Worm (Caenorhabditis elegans): ENCODE results near the gene mrt-2.

Gene mrt-2

DNA sequence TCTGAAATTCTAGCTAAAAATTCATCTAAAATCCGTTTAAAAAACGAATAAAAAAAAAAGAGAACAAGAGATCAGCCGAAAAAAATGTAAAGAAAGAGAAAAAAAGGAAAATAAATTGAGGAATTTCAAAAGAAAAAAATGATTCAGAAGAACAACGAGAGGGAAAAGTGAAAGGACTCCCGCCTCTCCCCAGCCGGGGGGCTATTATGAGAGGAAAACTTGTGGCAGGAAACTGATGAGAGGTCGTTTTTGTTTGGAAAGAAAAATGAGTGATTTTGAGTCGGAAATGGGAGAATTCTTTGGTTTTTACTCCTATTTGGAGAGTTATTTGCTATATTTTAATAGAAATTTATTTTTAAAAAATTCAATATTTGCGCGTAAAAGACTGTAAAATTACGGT is 4.4 kb upstream of the mrt-2 start:
- no peak for TF ChIP-seq efl-1 (GFP tag; optimal IDR thresholded peaks at IDR 0.05)
- TF ChIP-seq pha-4 (tag; optimal IDR thresholded peaks at IDR 0.05) = no peak
- no peak for TF ChIP-seq ceh-58 (GFP tag; IDR thresholded peaks at IDR 0.05)
- no peak for TF ChIP-seq let-607 (tag; optimal IDR thresholded peaks at IDR 0.05)
- no peak for TF ChIP-seq cebp-1 (GFP tag; IDR thresholded peaks at IDR 0.05)
- no peak for TF ChIP-seq cebp-1 (tag; optimal IDR thresholded peaks at IDR 0.05)
- TF ChIP-seq lin-54 (GFP tag; optimal IDR thresholded peaks at IDR 0.05) = no peak
- no peak for TF ChIP-seq snpc-1.3 (tag; optimal IDR thresholded peaks at IDR 0.05; ENCODE audit: insufficient read depth)
- no peak for TF ChIP-seq ceh-40 (GFP tag; IDR thresholded peaks at IDR 0.05)
- TF ChIP-seq lin-26 (GFP tag; IDR thresholded peaks at IDR 0.05) = no peak
- TF ChIP-seq mes-4 (tag; optimal IDR thresholded peaks at IDR 0.05) = no peak
- no peak for TF ChIP-seq gei-17 (GFP tag; optimal IDR thresholded peaks at IDR 0.05)
- no peak for TF ChIP-seq B0261.1 (tag; optimal IDR thresholded peaks at IDR 0.05)
- TF ChIP-seq ets-4 (GFP tag; optimal IDR thresholded peaks at IDR 0.05) = no peak
- TF ChIP-seq snpc-1.1 (tag; optimal IDR thresholded peaks at IDR 0.05; ENCODE audit: insufficient read depth) = no peak
- no peak for TF ChIP-seq Y67H2A.10 (GFP tag; conservative IDR thresholded peaks at IDR 0.05)
- no peak for TF ChIP-seq T07F8.4 (tag; optimal IDR thresholded peaks at IDR 0.05)
- no peak for TF ChIP-seq egrh-3 (GFP tag; IDR thresholded peaks at IDR 0.05)

DNA sequence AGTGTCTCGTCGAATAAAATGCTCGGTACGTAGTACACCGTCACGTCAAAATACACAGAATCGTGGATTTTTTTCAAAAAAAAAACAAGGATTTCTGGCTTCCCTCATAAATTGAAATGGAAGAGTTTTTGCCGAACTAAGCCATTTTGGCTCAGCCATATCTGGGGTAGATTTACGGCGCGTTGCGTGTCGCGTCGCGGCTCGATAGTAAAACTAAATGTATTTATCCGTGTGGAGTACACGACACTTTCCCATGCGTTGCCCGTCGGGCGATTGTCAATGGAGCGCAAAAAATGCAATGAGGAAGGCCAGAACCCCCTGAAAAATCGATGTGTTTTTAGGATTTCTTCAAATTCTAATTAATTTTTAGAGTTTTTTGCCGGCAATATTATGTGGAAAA is 3.7 kb downstream of the mrt-2 start:
- TF ChIP-seq K11D2.4 (GFP tag; IDR thresholded peaks at IDR 0.05) (0 out of 2 replicates have a peak, but pooled peaks have one; percentile 21), somi-1 (GFP tag; optimal IDR thresholded peaks at IDR 0.05) (no peak)

- TF ChIP-seq tbp1 (GFP tag; optimal IDR thresholded peaks at IDR 0.05) (no peak), fkh-3 (tag; optimal IDR thresholded peaks at IDR 0.05) (no peak), F52B5.7 (tag; optimal IDR thresholded peaks at IDR 0.05) (no peak), aptf-3 (GFP tag; IDR thresholded peaks at IDR 0.05) (no peak), ama-1 (optimal IDR thresholded peaks at IDR 0.05) (no peak), ama-1 (GFP tag; optimal IDR thresholded peaks at IDR 0.05) (no peak), lsl-1 (GFP tag; optimal IDR thresholded peaks at IDR 0.05) (peak; percentile 50), ceh-91 (GFP tag; IDR thresholded peaks at IDR 0.05) (peak; percentile 56; the same call in 1 of the 2 replicates), hlh-26 (GFP tag; conservative IDR thresholded peaks at IDR 0.05) (no peak), ztf-28 (GFP tag; IDR thresholded peaks at IDR 0.05) (no peak), ztf-3 (GFP tag; optimal IDR thresholded peaks at IDR 0.05) (no peak), lin-26 (GFP tag; IDR thresholded peaks at IDR 0.05) (no peak), nfya-1 (tag; optimal IDR thresholded peaks at IDR 0.05; ENCODE audit: borderline replicate concordance, insufficient read depth) (no peak), him-1 (tag; optimal IDR thresholded peaks at IDR 0.05) (no peak), ceh-58 (GFP tag; IDR thresholded peaks at IDR 0.05) (no peak), madf-6 (GFP tag; IDR thresholded peaks at IDR 0.05) (peak; percentile 59), egrh-3 (GFP tag; IDR thresholded peaks at IDR 0.05) (no peak), chd-7 (tag; optimal IDR thresholded peaks at IDR 0.05) (no peak), F33H1.4 (GFP tag; IDR thresholded peaks at IDR 0.05) (0 out of 2 replicates have a peak, but pooled peaks have one; percentile 18), nfya-2 (GFP tag; IDR thresholded peaks at IDR 0.05) (no peak)
These were observed 4.3 kb downstream of the mrt-2 start for ce11 chrIII:11750817-11751216.

All from whole organism, young adult.